Worm (Caenorhabditis elegans) whole organism, L1 larva: Measurements from ENCODE around the gene cpna-2.

Source experiments
- C04F5.9 ChIP-seq: sonication (generic microtip); optimal IDR thresholded peaks from 2 replicates; lab custom pipeline; 2016; ENCODE audit warnings: missing genetic modification characterization, missing compliant biosample characterization
- Y116A8C.19 ChIP-seq: sonication (generic microtip); optimal IDR thresholded peaks from 2 replicates; lab custom pipeline; 2016; ENCODE audit warnings: missing compliant biosample characterization, missing genetic modification characterization, borderline replicate concordance
- aha-1 ChIP-seq: fragments of 150-350 bp; optimal IDR thresholded peaks from 2 replicates; lab custom pipeline; 2014; ENCODE audit warnings: missing biosample characterization, missing genetic modification characterization
- aly-2 ChIP-seq: fragments of 150-350 bp; optimal IDR thresholded peaks from 2 replicates; lab custom pipeline; 2014; ENCODE audit warnings: missing biosample characterization, missing genetic modification characterization
- ama-1 ChIP-seq: fragments of 150-350 bp; optimal IDR thresholded peaks from 2 replicates; lab custom pipeline; 2014
- blmp-1 ChIP-seq: fragments of 150-350 bp; optimal IDR thresholded peaks from 2 replicates; lab custom pipeline; 2014; ENCODE audit warnings: missing biosample characterization, missing genetic modification characterization
- ceh-8 ChIP-seq: fragments of 200-800 bp; sonication (Bioruptor generic); optimal IDR thresholded peaks from 2 replicates; lab custom pipeline; 2018; ENCODE audit warnings: mild to moderate bottlenecking, missing genetic modification characterization, moderate library complexity, missing compliant biosample characterization
- ceh-88 ChIP-seq: fragments of 200-800 bp; sonication (Bioruptor generic); IDR thresholded peaks from 2 replicates; pipeline ENCODE4 v1.3.6; 2022; ENCODE audit warnings: missing genetic modification characterization, missing compliant biosample characterization
- ceh-90 ChIP-seq: sonication (generic microtip); optimal IDR thresholded peaks from 2 replicates; lab custom pipeline; 2016; ENCODE audit warnings: missing genetic modification characterization, missing compliant biosample characterization
- ces-1 ChIP-seq: fragments of 150-350 bp; optimal IDR thresholded peaks from 2 replicates; lab custom pipeline; 2014; ENCODE audit warnings: missing biosample characterization, missing genetic modification reagents, missing genetic modification characterization
- dsc-1 ChIP-seq: sonication (generic microtip); optimal IDR thresholded peaks from 2 replicates; lab custom pipeline; 2016; ENCODE audit warnings: mild to moderate bottlenecking, missing genetic modification characterization, missing compliant biosample characterization
- efl-1 ChIP-seq, 4 experiments: fragments of 150-350 bp; optimal IDR thresholded peaks in 3 of 4; peaks in 1 of 4; 1 replicate in 1 of 4; 2 replicates in 3 of 4; lab custom pipeline; 2014; ENCODE audit warnings: missing biosample characterization in 2 of 4, missing genetic modification characterization in 2 of 4, missing genetic modification reagents in 2 of 4
- ets-5 ChIP-seq: fragments of 200-800 bp; sonication (Bioruptor generic); IDR thresholded peaks from 2 replicates; pipeline ENCODE4 v1.3.6; 2022; ENCODE audit warnings: missing genetic modification characterization, missing compliant biosample characterization
- fkh-10 ChIP-seq: sonication (generic microtip); optimal IDR thresholded peaks from 2 replicates; lab custom pipeline; 2017; ENCODE audit warnings: missing biosample characterization, missing genetic modification reagents, missing genetic modification characterization
- fkh-8 ChIP-seq: sonication (generic microtip); optimal IDR thresholded peaks from 2 replicates; lab custom pipeline; 2016; ENCODE audit warnings: mild to moderate bottlenecking, missing genetic modification characterization, missing compliant biosample characterization
- grh-1 ChIP-seq: fragments of 200-800 bp; sonication (Bioruptor generic); IDR thresholded peaks from 2 replicates; pipeline ENCODE4 v1.3.6; 2022; ENCODE audit warnings: missing genetic modification reagents, missing genetic modification characterization, missing compliant biosample characterization
- hlh-17 ChIP-seq: fragments of 200-800 bp; sonication (Bioruptor generic); optimal IDR thresholded peaks from 2 replicates; lab custom pipeline; 2018; ENCODE audit warnings: missing genetic modification characterization, mild to moderate bottlenecking, missing compliant biosample characterization, moderate library complexity, borderline replicate concordance
- irx-1 ChIP-seq: sonication (generic microtip); optimal IDR thresholded peaks from 2 replicates; lab custom pipeline; 2016; ENCODE audit warnings: missing genetic modification characterization, missing compliant biosample characterization
- isw-1 ChIP-seq: fragments of 200-800 bp; sonication (Bioruptor generic); IDR thresholded peaks from 2 replicates; pipeline ENCODE4 v1.3.6; 2022; ENCODE audit warnings: missing genetic modification characterization, missing compliant biosample characterization
- lin-13 ChIP-seq: fragments of 150-350 bp; optimal IDR thresholded peaks from 2 replicates; lab custom pipeline; 2014; ENCODE audit warnings: missing biosample characterization, missing genetic modification reagents, missing genetic modification characterization
- lin-14 ChIP-seq: fragments of 200-800 bp; sonication (Bioruptor generic); optimal IDR thresholded peaks from 2 replicates; lab custom pipeline; 2018; ENCODE audit warnings: mild to moderate bottlenecking, missing genetic modification characterization, moderate library complexity, missing compliant biosample characterization
- lin-15B ChIP-seq: fragments of 150-350 bp; sonication (generic microtip); optimal IDR thresholded peaks from 3 replicates; lab custom pipeline; 2014; ENCODE audit warnings: missing biosample characterization, missing genetic modification characterization
- lin-39 ChIP-seq: fragments of 150-350 bp; optimal IDR thresholded peaks from 2 replicates; lab custom pipeline; 2014; ENCODE audit warnings: missing biosample characterization, missing genetic modification reagents, missing genetic modification characterization
- lsy-2 ChIP-seq, 2 experiments: fragments of 150-350 bp; optimal IDR thresholded peaks; 2 replicates each; lab custom pipeline; 2014; ENCODE audit warnings: missing biosample characterization in 2 of 2, missing genetic modification characterization in 2 of 2
- mab-9 ChIP-seq: fragments of 200-800 bp; sonication (Bioruptor generic); IDR thresholded peaks from 2 replicates; pipeline ENCODE4 v1.3.6; 2022; ENCODE audit warnings: missing genetic modification reagents, missing genetic modification characterization, missing compliant biosample characterization
- mef-2 ChIP-seq: fragments of 150-350 bp; optimal IDR thresholded peaks from 2 replicates; lab custom pipeline; 2014; ENCODE audit warnings: missing biosample characterization, missing genetic modification characterization
- mep-1 ChIP-seq: fragments of 150-350 bp; optimal IDR thresholded peaks from 2 replicates; lab custom pipeline; 2014; ENCODE audit warnings: missing biosample characterization, missing genetic modification characterization
- nhr-12 ChIP-seq: sonication (generic microtip); optimal IDR thresholded peaks from 2 replicates; lab custom pipeline; 2017; ENCODE audit warnings: missing biosample characterization, missing genetic modification characterization
- nhr-19 ChIP-seq: fragments of 200-800 bp; sonication (Bioruptor generic); conservative IDR thresholded peaks from 2 replicates; pipeline ENCODE4 v1.3.6; 2022; ENCODE audit warnings: missing genetic modification characterization, missing compliant biosample characterization
- nhr-20 ChIP-seq: sonication (generic microtip); optimal IDR thresholded peaks from 2 replicates; lab custom pipeline; 2016; ENCODE audit warnings: mild to moderate bottlenecking, missing genetic modification characterization, missing compliant biosample characterization
- nhr-237 ChIP-seq: fragments of 150-350 bp; optimal IDR thresholded peaks from 2 replicates; lab custom pipeline; 2014; ENCODE audit warnings: missing biosample characterization, missing genetic modification characterization
- nhr-28 ChIP-seq: fragments of 150-350 bp; optimal IDR thresholded peaks from 2 replicates; lab custom pipeline; 2014; ENCODE audit warnings: missing biosample characterization, missing genetic modification characterization
- nhr-47 ChIP-seq: sonication (generic microtip); optimal IDR thresholded peaks from 2 replicates; lab custom pipeline; 2016; ENCODE audit warnings: mild to moderate bottlenecking, missing genetic modification characterization, moderate library complexity, missing compliant biosample characterization
- nhr-71 ChIP-seq: sonication (generic microtip); optimal IDR thresholded peaks from 2 replicates; lab custom pipeline; 2016; ENCODE audit warnings: mild to moderate bottlenecking, missing genetic modification characterization, moderate library complexity, missing compliant biosample characterization
- nhr-76 ChIP-seq: sonication (generic microtip); optimal IDR thresholded peaks from 2 replicates; lab custom pipeline; 2017; ENCODE audit warnings: missing biosample characterization, missing genetic modification characterization
- nhr-77 ChIP-seq: fragments of 150-350 bp; optimal IDR thresholded peaks from 2 replicates; lab custom pipeline; 2014; ENCODE audit warnings: missing biosample characterization, missing genetic modification characterization
- nhr-84 ChIP-seq: sonication (generic microtip); optimal IDR thresholded peaks from 2 replicates; lab custom pipeline; 2017; ENCODE audit warnings: missing biosample characterization, missing genetic modification characterization
- nhr-85 ChIP-seq: sonication (generic microtip); peaks from one replicate; lab custom pipeline; 2016; ENCODE audit warnings: missing genetic modification characterization, inconsistent platforms, missing compliant biosample characterization
- pag-3 ChIP-seq: sonication (generic microtip); optimal IDR thresholded peaks from 2 replicates; lab custom pipeline; 2017; ENCODE audit warnings: missing genetic modification characterization, mild to moderate bottlenecking, missing compliant biosample characterization, antibody characterized with exemption, borderline replicate concordance; ENCODE audit not compliant: insufficient read depth
- pax-3 ChIP-seq: fragments of 200-800 bp; sonication (Bioruptor generic); optimal IDR thresholded peaks from 2 replicates; lab custom pipeline; 2018; ENCODE audit warnings: mild to moderate bottlenecking, missing genetic modification characterization, moderate library complexity, missing compliant biosample characterization
- skn-1 ChIP-seq: fragments of 150-350 bp; optimal IDR thresholded peaks from 2 replicates; lab custom pipeline; 2014; ENCODE audit warnings: missing biosample characterization, missing genetic modification characterization
- snpc-4 ChIP-seq: fragments of 150-350 bp; optimal IDR thresholded peaks from 2 replicates; lab custom pipeline; 2014; ENCODE audit warnings: missing biosample characterization, missing genetic modification characterization
- snu-23 ChIP-seq: sonication (generic microtip); optimal IDR thresholded peaks from 2 replicates; lab custom pipeline; 2016; ENCODE audit warnings: missing genetic modification characterization, missing compliant biosample characterization
- sox-4 ChIP-seq: sonication (generic microtip); optimal IDR thresholded peaks from 2 replicates; lab custom pipeline; 2016; ENCODE audit warnings: missing genetic modification characterization, missing compliant biosample characterization
- sptf-1 ChIP-seq: fragments of 150-350 bp; optimal IDR thresholded peaks from 2 replicates; lab custom pipeline; 2014; ENCODE audit warnings: missing biosample characterization, missing genetic modification characterization
- sup-37 ChIP-seq: fragments of 200-800 bp; sonication (Bioruptor generic); optimal IDR thresholded peaks from 2 replicates; lab custom pipeline; 2018; ENCODE audit warnings: mild to moderate bottlenecking, missing genetic modification characterization, missing compliant biosample characterization
- swsn-7 ChIP-seq: sonication (generic microtip); optimal IDR thresholded peaks from 2 replicates; lab custom pipeline; 2016; ENCODE audit warnings: missing genetic modification characterization, missing compliant biosample characterization
- tlp-1 ChIP-seq: fragments of 150-350 bp; optimal IDR thresholded peaks from 2 replicates; lab custom pipeline; 2014; ENCODE audit warnings: missing biosample characterization, missing genetic modification characterization
- unc-86 ChIP-seq: sonication (generic microtip); optimal IDR thresholded peaks from 2 replicates; lab custom pipeline; 2016; ENCODE audit warnings: missing genetic modification characterization, missing compliant biosample characterization
- unc-98 ChIP-seq: fragments of 200-800 bp; sonication (Bioruptor generic); IDR thresholded peaks from 2 replicates; pipeline ENCODE4 v1.3.6; 2022; ENCODE audit warnings: missing genetic modification characterization, missing compliant biosample characterization
- vab-15 ChIP-seq: sonication (generic microtip); optimal IDR thresholded peaks from 2 replicates; lab custom pipeline; 2017; ENCODE audit warnings: missing genotype, mild to moderate bottlenecking, missing genetic modification characterization, missing compliant biosample characterization
- xbp-1 ChIP-seq: sonication (generic microtip); optimal IDR thresholded peaks from 2 replicates; lab custom pipeline; 2016; ENCODE audit warnings: missing genetic modification characterization, missing compliant biosample characterization
- ztf-11 ChIP-seq, 2 experiments: sonication (generic microtip); optimal IDR thresholded peaks; 2 replicates each; lab custom pipeline; 2016 to 2017; ENCODE audit warnings: missing genetic modification characterization in 2 of 2, missing biosample characterization in 1 of 2, missing compliant biosample characterization in 1 of 2
- ztf-4 ChIP-seq: fragments of 150-350 bp; optimal IDR thresholded peaks from 2 replicates; lab custom pipeline; 2014; ENCODE audit warnings: missing biosample characterization, missing genetic modification characterization

Gene cpna-2

ce11 chrII:7714614-7715186, 10.0 kb upstream of the cpna-2 start:
- TF ChIP-seq nhr-85 (tag; lab: Kevin White, UChicago) (no peak), efl-1 (optimal IDR thresholded peaks at IDR 0.05; lab: Kevin White, UChicago) (no peak), efl-1 (GFP tag; optimal IDR thresholded peaks at IDR 0.05 in 1 of 2; lab: Kevin White, UChicago) (peak in 1 of 2 experiments; percentile 79), ces-1 (peak; percentile 39), nhr-237 (tag; lab: Kevin White, UChicago) (no peak), sptf-1 (no peak), ceh-90 (tag; lab: Kevin White, UChicago) (no peak), mep-1 (tag; lab: Kevin White, UChicago) (no peak), lin-39 (tag; lab: Kevin White, UChicago) (no peak), isw-1 (no peak), hlh-17 (GFP tag; lab: Kevin White, UChicago) (no peak), mef-2 (tag; lab: Kevin White, UChicago) (no peak), lin-13 (no peak), dsc-1 (no peak), nhr-84 (tag; lab: Kevin White, UChicago) (no peak), nhr-28 (tag; lab: Kevin White, UChicago) (no peak), blmp-1 (no peak), ceh-8 (peak; percentile 42), snu-23 (GFP tag; lab: Kevin White, UChicago) (no peak), ztf-11 (tag; optimal IDR thresholded peaks at IDR 0.05; lab: Kevin White, UChicago) (no peak), lin-14 (GFP tag; lab: Kevin White, UChicago) (peak; percentile 86), nhr-71 (tag; lab: Kevin White, UChicago) (peak; percentile 49), xbp-1 (tag; lab: Kevin White, UChicago) (no peak), C04F5.9 (tag; lab: Kevin White, UChicago) (no peak), nhr-77 (tag; lab: Kevin White, UChicago) (no peak), ztf-4 (tag; lab: Kevin White, UChicago) (no peak), swsn-7 (tag; lab: Kevin White, UChicago) (no peak), ceh-88 (no peak), nhr-20 (tag; lab: Kevin White, UChicago) (no peak), ets-5 (GFP tag; lab: Robert Waterston, UW) (no peak), irx-1 (tag; lab: Kevin White, UChicago) (peak; percentile 25), unc-98 (GFP tag; lab: Robert Waterston, UW) (no peak), tlp-1 (tag; lab: Kevin White, UChicago) (no peak), fkh-10 (GFP tag; lab: Kevin White, UChicago) (peak; percentile 95), pax-3 (no peak), sox-4 (no peak), nhr-76 (tag; lab: Kevin White, UChicago) (no peak), skn-1 (tag; lab: Kevin White, UChicago) (no peak), sup-37 (no peak), lin-15B (no peak), mab-9 (no peak), nhr-19 (GFP tag; lab: Robert Waterston, UW) (no peak), vab-15 (tag; lab: Kevin White, UChicago) (no peak), fkh-8 (tag; lab: Kevin White, UChicago) (no peak), grh-1 (GFP tag; lab: Robert Waterston, UW) (no peak), snpc-4 (no peak), pag-3 (tag; lab: Kevin White, UChicago) (no peak), nhr-47 (tag; lab: Kevin White, UChicago) (peak; percentile 23), aha-1 (tag; lab: Kevin White, UChicago) (no peak), lsy-2 (tag; optimal IDR thresholded peaks at IDR 0.05; lab: Kevin White, UChicago) (peak; percentile 29 to 43), Y116A8C.19 (tag; lab: Kevin White, UChicago) (no peak), aly-2 (tag; lab: Kevin White, UChicago) (no peak), nhr-12 (tag; lab: Kevin White, UChicago) (no peak), ama-1 (lab: Kevin White, UChicago) (no peak), unc-86 (peak; percentile 20)
